Fruit fly (Drosophila melanogaster): ENCODE data around the gene Lsm12a.

Gene Lsm12a

DNA sequence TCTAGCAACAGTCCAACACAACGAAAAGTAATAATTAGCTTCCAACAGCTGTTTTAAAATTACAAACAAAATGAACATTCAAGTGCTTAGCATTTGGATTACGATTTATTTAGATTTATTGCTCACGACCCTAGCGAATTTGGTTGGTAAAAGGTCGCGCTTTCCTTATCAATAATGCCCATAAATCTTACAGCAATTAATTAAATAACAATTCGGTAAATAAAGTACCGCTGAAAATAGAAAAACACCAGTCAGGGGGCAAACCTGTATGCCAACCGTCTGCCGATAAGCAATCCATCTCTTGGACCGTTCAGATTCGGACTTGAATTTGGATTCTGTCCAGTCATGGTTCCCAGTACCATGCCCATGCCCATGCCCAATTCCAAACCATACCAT is 5.3 kb upstream of the Lsm12a start:
- peak; percentile 60 for TF ChIP-seq noc (tag; optimal IDR thresholded peaks at IDR 0.05)

DNA sequence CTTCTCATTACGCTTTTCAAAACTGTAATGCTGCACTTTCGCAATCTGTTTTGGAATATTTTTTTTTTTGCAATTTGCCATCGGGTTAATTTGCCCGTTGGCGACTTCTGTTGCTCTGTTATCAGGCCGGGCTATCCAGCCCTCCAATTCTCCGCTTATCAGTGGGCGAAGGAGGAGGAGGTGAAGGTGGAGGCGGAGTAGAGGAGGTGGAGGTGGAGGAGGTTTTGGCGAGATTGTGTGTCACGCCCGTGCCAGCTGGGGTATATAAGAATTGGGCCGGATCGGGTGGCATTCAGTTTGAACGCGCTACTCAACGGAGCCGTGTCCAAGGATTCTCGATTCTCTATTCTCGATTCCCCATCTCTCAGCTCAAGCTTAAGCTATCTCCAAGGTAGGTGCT is 4.3 kb upstream of the Lsm12a start:
- no peak for TF ChIP-seq noc (tag; optimal IDR thresholded peaks at IDR 0.05)

DNA sequence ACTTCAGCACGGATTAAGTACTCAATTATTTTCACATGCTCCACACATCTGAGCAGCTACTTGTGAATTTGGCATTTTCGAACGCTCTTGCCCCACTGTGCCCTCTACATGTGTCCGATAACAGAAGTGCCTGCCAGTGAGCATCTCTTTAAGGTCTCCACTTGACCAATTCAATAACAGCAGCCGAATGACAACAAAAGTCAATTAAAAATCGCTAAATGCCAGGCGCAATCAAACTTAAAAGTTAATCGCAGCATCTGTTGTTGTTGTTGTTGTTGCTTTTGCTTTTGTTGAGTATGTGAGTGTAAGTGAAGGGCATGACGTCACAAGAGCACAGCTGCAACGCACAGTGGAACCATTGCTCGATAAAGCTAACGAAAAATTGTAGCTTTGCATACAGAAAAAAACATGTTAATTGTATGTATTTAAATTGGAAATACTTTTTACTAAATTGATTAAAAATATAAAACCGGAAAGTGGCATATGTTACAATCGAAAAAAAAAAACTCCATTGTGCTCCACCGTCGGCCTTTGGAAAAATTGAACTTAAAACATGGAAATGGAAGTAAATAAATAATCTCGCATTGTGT is 3.5 kb upstream of the Lsm12a start:
- TF ChIP-seq noc (tag; optimal IDR thresholded peaks at IDR 0.05) = no peak

DNA sequence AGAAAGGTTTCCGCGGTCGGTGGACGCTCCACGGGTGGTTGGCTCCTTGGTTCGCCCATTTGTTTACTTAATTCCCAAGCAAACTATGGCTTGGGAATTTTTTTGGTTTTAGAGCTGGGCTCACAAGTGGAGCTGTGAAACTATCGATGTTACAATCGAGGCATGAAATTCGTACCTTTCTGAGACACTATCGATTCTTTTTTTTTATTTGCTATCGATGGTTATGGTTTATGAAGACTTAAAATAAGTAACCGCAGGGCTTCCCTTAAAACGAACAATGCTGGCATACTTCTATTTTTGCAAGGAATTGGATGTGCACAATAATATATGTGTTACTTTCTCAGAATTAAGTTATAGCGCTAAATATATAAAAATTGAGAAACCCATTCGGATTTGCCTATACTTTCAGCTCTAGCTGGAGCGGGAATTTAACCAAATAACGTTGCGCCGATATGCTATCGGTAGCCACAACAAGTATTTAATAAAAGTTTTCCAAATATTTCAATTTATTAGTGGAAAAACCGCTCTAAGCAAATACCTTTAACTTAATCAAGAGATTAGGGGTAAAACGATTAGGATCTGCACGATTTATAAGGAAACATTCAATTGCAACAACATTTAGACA is 513 bp upstream of the Lsm12a start, which contains the start of gene Chrac-16:
TSS of gene Chrac-16 (minus strand) at position 147 of the 625 bp plus-strand sequence.
- TF ChIP-seq noc (tag; optimal IDR thresholded peaks at IDR 0.05) = no peak

DNA sequence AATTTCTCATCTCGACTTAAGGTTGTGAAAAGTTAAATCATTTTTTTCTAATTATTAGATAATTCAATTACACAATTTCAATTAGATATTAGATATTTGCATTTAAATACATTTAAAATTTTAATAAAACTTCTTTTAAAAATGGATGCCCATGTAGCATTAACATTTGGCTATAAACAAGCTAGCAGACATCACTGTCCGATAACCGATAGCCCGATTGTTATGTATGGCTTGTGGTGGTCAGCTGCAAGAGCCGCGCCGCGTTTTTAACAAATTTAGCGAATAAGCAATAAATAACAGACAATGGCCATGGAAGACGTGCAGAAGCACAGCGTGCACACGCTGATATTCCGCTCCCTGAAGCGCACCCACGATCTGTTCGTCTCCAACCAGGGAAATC is 2.4 kb downstream of the Lsm12a start, which contains the start of gene Tango4:
TSS of gene Tango4 (plus strand) at position 212 of the 400 bp plus-strand sequence.
- TF ChIP-seq noc (tag; optimal IDR thresholded peaks at IDR 0.05) = no peak

DNA sequence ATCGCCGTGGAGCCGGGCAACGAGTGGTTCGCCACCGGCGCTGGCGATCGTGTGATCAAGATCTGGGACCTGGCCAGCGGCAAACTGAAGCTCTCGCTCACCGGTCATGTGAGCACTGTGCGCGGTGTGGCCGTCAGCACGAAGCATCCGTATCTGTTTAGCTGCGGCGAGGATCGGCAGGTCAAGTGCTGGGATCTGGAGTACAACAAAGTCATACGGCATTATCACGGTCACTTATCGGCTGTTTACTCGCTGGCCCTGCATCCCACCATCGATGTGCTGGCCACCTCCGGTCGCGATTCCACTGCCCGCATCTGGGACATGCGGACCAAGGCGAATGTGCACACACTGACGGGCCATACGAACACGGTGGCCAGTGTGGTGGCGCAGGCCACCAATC is 3.3 kb downstream of the Lsm12a start:
- TF ChIP-seq noc (tag; optimal IDR thresholded peaks at IDR 0.05) = no peak

DNA sequence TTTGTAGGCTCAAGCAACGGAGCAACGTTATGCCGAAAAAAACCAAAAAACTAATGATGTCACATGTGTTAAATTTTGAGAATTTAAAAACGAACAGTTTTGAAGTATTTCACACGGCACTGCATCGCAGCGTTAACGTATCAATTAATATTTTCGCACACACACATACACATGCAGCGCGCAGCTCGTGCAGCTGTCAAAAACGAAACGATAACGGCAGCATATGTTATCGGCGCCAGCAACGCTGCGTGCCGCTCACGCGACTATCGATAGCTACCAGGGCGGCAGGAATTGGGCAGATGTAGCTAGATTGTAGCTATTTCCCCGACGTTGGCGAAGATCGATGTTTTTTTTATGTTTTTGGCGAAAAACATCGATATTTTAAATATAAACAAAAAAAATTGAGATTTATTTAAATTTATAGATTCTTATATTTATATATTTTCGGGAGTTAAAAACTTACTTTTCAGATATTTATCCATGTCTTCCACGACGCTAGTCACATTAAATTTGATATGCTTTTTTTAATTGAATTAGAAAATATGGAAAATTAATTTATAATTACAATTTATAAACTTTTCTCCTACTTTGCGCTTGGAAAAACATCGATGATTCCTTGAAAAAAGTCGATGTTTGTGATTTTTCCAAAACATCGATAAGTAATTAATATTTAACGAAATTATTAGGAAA is 10.5 kb downstream of the Lsm12a start, which contains the start of gene Usp7:
TSS of gene Usp7 (minus strand) at position 208 of the 690 bp plus-strand sequence.
- TF ChIP-seq noc (tag; optimal IDR thresholded peaks at IDR 0.05) = no peak

DNA sequence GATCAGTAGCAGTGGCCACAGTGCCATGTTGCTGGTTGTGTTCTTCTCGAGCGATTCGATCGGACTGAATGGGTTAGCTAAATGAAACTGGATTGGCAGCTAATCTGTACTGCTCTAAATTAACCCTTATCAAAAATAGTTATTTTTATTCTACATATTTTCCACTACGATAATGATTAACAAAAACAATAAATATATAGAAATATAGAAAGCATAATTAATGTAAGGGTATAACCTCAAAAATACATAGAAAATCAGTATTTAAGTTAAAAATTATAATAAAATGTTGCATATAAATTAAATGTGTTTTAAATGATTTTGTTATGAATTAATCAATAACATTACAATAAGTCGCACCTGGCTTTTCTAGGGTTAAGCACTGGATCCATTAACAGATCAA is 13.0 kb downstream of the Lsm12a start, which contains the start of gene Cyp311a1:
TSS of gene Cyp311a1 (minus strand) at position 66 of the 400 bp plus-strand sequence.
- no peak for TF ChIP-seq noc (tag; optimal IDR thresholded peaks at IDR 0.05)

DNA sequence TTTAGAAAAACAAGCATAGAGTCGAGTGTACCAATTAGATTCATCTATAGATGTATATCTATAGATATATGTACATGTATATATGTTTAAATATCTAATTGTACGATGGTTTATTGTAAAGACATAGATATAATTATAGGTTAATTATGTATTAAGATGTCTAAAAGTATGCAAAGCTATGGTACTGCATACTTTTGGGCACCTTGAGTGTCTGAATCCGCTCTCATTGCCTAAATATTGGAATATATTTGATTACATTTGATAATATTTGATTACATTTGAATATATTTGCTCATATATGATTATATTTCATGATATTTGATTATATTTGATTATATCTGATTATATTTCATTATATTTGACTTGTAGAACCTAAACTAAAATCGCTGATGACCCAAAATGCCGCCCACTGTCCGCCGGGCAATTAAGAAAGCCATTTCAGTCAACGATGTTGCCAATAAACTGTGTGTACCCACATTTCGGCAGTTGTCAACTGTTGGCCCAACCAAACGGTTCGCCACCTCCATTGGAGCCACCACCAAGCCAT is 13.8 kb downstream of the Lsm12a start, which contains the start of gene Cyp318a1:
TSS of gene Cyp318a1 (plus strand) at position 497 of the 547 bp plus-strand sequence.
- TF ChIP-seq noc (tag; optimal IDR thresholded peaks at IDR 0.05) = no peak

DNA sequence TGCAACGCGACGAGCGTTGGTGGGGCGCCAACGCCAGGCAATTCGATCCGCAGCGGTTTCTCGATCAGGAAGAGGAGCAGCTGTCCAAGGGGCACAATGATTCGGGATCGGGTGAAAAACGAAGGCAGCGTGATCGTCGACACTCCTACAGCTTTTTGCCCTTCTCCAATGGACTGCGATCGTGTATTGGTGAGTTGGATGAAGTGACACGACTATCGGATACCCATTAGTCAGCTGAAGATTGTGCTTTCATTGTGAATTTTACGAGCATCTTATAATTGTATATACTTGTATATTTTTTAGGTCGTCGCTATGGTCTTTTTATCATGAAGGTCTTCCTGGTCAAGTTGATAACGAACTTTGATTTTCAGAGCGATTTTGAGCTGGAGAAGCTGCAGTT is 16.3 kb downstream of the Lsm12a start:
- TF ChIP-seq noc (tag; optimal IDR thresholded peaks at IDR 0.05) = no peak

DNA sequence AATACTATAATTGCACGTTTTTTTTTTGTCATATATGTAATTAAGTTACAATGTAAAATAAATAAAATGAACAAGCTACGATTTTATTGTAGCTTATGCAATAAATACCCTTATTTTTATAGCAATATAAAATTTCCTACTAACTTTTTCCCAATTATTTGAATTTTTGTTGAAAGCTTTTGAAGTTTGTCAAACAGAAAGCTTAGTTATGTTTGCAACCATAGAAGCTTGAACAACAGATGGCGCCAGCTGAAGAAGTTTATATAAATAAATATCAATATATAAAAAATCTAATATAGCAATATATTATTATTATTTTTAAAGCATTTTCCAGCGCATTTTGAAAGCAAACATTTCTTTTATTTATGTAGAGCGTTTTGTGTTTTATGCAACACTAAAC is 16.8 kb downstream of the Lsm12a start:
- no peak for TF ChIP-seq noc (tag; optimal IDR thresholded peaks at IDR 0.05)

DNA sequence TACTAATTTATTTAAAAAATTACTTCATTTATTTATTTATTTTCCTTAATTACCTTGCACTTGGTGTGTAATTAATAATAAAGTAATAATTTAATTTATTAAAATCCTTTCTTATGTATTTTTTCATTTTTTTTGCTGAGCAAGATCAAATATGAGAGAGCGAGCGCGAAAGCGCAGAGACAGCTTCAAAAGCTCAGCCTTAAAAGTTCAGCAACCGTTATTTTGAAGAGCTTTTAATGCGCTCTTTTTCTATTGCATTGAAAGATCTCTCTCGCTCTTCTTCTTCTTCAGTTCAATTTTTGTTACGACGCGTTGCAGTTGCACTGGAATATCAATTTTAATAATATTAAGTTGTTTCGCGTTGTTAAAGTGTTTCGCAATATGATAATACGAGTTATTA is 25.0 kb downstream of the Lsm12a start, which contains the start of gene Ten-a:
TSS of gene Ten-a (plus strand) at position 301 of the 400 bp plus-strand sequence.
- TF ChIP-seq noc (tag; optimal IDR thresholded peaks at IDR 0.05) = no peak

DNA sequence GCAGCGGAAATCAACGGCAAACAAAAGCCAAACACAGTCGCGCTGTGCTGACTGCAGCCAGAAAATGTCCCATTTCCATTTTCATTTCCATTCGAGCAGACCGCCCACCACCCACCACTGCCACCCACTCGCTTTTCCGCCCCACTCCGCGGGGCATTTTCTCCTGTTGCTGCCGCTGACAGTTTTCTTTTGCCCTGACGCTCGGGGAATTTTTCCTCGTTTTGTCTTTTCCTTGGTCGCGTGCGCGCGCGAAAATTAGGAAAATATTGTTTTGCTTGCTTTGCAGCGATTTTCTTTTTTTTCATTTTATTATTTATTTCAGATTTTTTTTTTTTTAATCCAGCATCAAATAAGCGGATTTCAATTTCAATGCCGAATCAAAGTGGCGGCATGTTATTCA is 31.9 kb downstream of the Lsm12a start:
- no peak for TF ChIP-seq noc (tag; optimal IDR thresholded peaks at IDR 0.05)

DNA sequence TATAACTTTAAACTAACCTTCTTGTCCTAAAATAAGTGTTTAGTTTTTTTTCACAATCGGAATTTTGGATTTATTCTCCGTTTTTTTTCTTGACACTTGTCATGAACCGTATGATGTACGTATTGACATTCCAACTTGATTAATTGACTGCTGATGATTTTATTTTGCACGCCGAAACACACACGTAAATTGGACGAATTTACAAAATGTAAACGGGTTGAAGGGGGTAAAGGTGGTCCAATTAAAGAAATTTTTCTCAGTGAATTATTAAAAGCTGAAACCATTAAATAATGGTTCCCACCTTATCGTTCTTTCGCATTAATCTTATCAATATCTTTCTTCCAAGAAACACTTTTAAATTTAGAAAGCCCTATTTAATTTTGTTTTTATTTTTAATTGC is 38.1 kb downstream of the Lsm12a start, which contains the start of gene Uch-L5R:
TSS of gene Uch-L5R (minus strand) at position 101 of the 400 bp plus-strand sequence.
- TF ChIP-seq noc (tag; optimal IDR thresholded peaks at IDR 0.05) = no peak

DNA sequence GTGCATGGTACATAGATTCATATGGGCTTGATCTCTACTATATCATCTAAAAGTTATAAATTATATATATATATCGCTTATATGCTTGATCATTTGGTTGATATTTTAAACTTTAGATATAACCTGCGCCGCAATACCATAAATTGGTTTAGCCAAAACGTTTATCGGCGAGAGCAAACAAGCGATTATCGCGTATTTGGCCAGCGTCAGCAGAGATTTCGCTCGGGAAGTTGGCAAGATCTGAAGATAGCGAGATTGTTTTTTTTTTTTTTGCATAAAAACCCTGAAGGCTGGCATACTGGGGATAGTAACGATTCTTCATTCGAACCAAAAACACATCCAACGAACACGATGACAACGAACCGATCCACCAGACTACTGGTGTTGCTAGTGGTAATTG is 41.1 kb downstream of the Lsm12a start, which contains the start of gene Muc11A:
TSS of gene Muc11A (plus strand) at position 301 of the 400 bp plus-strand sequence.
- TF ChIP-seq noc (tag; optimal IDR thresholded peaks at IDR 0.05) = no peak

DNA sequence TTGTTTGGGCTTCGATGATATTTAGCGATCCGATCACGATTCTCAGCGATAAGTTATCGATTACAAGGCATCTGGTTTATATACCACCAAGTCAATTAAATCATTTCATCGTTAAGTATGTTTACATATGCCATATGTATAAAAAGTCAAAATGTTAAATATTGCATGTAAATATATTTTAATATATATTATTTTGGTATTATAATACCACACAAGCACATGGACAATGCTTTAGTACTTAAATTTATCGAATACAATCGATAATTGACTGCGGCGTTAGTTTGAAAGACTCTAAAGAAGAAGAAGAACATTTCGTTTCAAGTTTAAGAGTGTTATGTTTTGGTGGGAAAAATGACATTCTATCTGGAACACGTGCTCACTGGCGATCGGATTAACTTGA is 51.7 kb downstream of the Lsm12a start, which contains the start of gene CG34323:
TSS of gene CG34323 (plus strand) at position 301 of the 400 bp plus-strand sequence.
- no peak for TF ChIP-seq noc (tag; optimal IDR thresholded peaks at IDR 0.05)
